Fruit fly (Drosophila melanogaster) whole organism, embryonic: ENCODE results near the gene Gem3.
A peak's percentile ranks its signal among the peaks of the same experiment; 100 is the strongest.

Source experiments
- Atf-2 ChIP-seq: fragments of 200-800 bp; sonication (Bioruptor generic); optimal IDR thresholded peaks from 2 replicates; lab custom pipeline; 2016; ENCODE audit warnings: missing biosample characterization, missing genetic modification characterization
- Blimp-1 ChIP-seq: fragments of 200-800 bp; sonication (Bioruptor generic); optimal IDR thresholded peaks from 3 replicates; lab custom pipeline; 2018; ENCODE audit warnings: missing biosample characterization, missing genetic modification characterization, mild to moderate bottlenecking, moderate library complexity, missing genetic modification reagents
- CG11504 ChIP-seq: fragments of 200-800 bp; sonication (Bioruptor generic); optimal IDR thresholded peaks from 3 replicates; lab custom pipeline; 2019; ENCODE audit warnings: missing biosample characterization, mild to moderate bottlenecking, missing genetic modification characterization, moderate library complexity
- CG11723 ChIP-seq: fragments of 200-800 bp; sonication (Bioruptor generic); optimal IDR thresholded peaks from 2 replicates; lab custom pipeline; 2017; ENCODE audit warnings: missing biosample characterization, mild to moderate bottlenecking, missing genetic modification characterization
- CG1603 ChIP-seq: fragments of 200-800 bp; sonication (Bioruptor generic); optimal IDR thresholded peaks from 2 replicates; lab custom pipeline; 2019; ENCODE audit warnings: missing biosample characterization, mild to moderate bottlenecking, missing genetic modification characterization, moderate library complexity
- CG1647 ChIP-seq: fragments of 200-800 bp; sonication (Bioruptor generic); optimal IDR thresholded peaks from 3 replicates; lab custom pipeline; 2016; ENCODE audit warnings: missing biosample characterization, missing genetic modification characterization
- CG16815 ChIP-seq: fragments of 200-800 bp; sonication (Bioruptor generic); optimal IDR thresholded peaks from 3 replicates; lab custom pipeline; 2017; ENCODE audit warnings: missing biosample characterization, mild to moderate bottlenecking, missing genetic modification characterization
- CG17328 ChIP-seq: fragments of 200-800 bp; sonication (Bioruptor generic); IDR thresholded peaks from 2 replicates; pipeline ENCODE4 v1.3.6; 2022; ENCODE audit warnings: missing biosample characterization, missing genetic modification characterization
- CG18262 ChIP-seq: fragments of 200-800 bp; optimal IDR thresholded peaks from 3 replicates; lab custom pipeline; 2019; ENCODE audit warnings: missing biosample characterization, mild to moderate bottlenecking, missing genetic modification characterization, moderate library complexity
- CG2712 ChIP-seq: fragments of 200-800 bp; optimal IDR thresholded peaks from 3 replicates; lab custom pipeline; 2019; ENCODE audit warnings: missing biosample characterization, mild to moderate bottlenecking, missing genetic modification characterization, moderate library complexity
- CG31224 ChIP-seq: fragments of 200-800 bp; sonication (Bioruptor generic); IDR thresholded peaks from 2 replicates; pipeline ENCODE4 v1.3.6; 2022; ENCODE audit warnings: missing biosample characterization, missing genetic modification characterization
- CG3407 ChIP-seq: fragments of 200-800 bp; sonication (Bioruptor generic); optimal IDR thresholded peaks from 2 replicates; lab custom pipeline; 2018; ENCODE audit warnings: missing biosample characterization, mild to moderate bottlenecking, missing genetic modification characterization
- CG34224 ChIP-seq: fragments of 200-800 bp; sonication (Bioruptor generic); IDR thresholded peaks from 3 replicates; pipeline ENCODE4 v1.3.6; 2022; ENCODE audit warnings: missing biosample characterization, missing genetic modification characterization; ENCODE audit not compliant: partially characterized antibody
- CG4424 ChIP-seq: fragments of 200-800 bp; sonication (Bioruptor generic); optimal IDR thresholded peaks from 3 replicates; lab custom pipeline; 2016; ENCODE audit warnings: missing biosample characterization, missing genetic modification characterization
- CG4617 ChIP-seq: fragments of 200-800 bp; sonication (Bioruptor generic); optimal IDR thresholded peaks from 3 replicates; lab custom pipeline; 2016; ENCODE audit warnings: missing biosample characterization, missing genetic modification characterization, borderline replicate concordance
- CG6854 ChIP-seq: fragments of 200-800 bp; sonication (Bioruptor generic); optimal IDR thresholded peaks from 3 replicates; lab custom pipeline; 2017; ENCODE audit warnings: missing biosample characterization, mild to moderate bottlenecking, missing genetic modification characterization
- CG7372 ChIP-seq: fragments of 200-800 bp; sonication (Bioruptor generic); IDR thresholded peaks from 2 replicates; pipeline ENCODE4 v1.3.6; 2022; ENCODE audit warnings: missing biosample characterization, missing genetic modification characterization
- CG8478 ChIP-seq: fragments of >200 bp; optimal IDR thresholded peaks from 2 replicates; lab custom pipeline; 2018
- Drgx ChIP-seq: fragments of 200-800 bp; sonication (Bioruptor generic); IDR thresholded peaks from 2 replicates; pipeline ENCODE4 v1.3.6; 2022; ENCODE audit warnings: missing biosample characterization, missing genetic modification characterization
- Ets65A ChIP-seq: fragments of 200-800 bp; sonication (Bioruptor generic); peaks from one replicate; lab custom pipeline; 2016; ENCODE audit warnings: missing biosample characterization, missing genetic modification characterization
- Jarid2 ChIP-seq: fragments of 200-800 bp; sonication (Bioruptor generic); optimal IDR thresholded peaks from 3 replicates; lab custom pipeline; 2017; ENCODE audit warnings: mild to moderate bottlenecking, missing biosample characterization, missing genetic modification reagents, missing genetic modification characterization
- Mes4 ChIP-seq: fragments of 200-800 bp; sonication (Bioruptor generic); optimal IDR thresholded peaks from 2 replicates; lab custom pipeline; 2016; ENCODE audit warnings: missing biosample characterization, missing genetic modification characterization
- Rx ChIP-seq: fragments of 200-800 bp; sonication (Bioruptor generic); IDR thresholded peaks from 2 replicates; pipeline ENCODE4 v1.3.6; 2022; ENCODE audit warnings: missing biosample characterization, missing genetic modification characterization
- Xrp1 ChIP-seq: fragments of 200-800 bp; sonication (Bioruptor generic); IDR thresholded peaks from 2 replicates; pipeline ENCODE4 v1.3.6; 2022; ENCODE audit warnings: missing biosample characterization, missing genetic modification characterization
- aop ChIP-seq: fragments of 200-800 bp; sonication (Bioruptor generic); IDR thresholded peaks from 2 replicates; pipeline ENCODE4 v1.3.6; 2022; ENCODE audit warnings: missing biosample characterization, missing genetic modification characterization
- ara ChIP-seq: fragments of 200-800 bp; sonication (Bioruptor generic); IDR thresholded peaks from 2 replicates; pipeline ENCODE4 v1.3.6; 2022; ENCODE audit warnings: missing biosample characterization, missing genetic modification characterization
- az2 ChIP-seq: fragments of 200-800 bp; sonication (Bioruptor generic); optimal IDR thresholded peaks from 3 replicates; lab custom pipeline; 2016; ENCODE audit warnings: missing biosample characterization, missing genetic modification characterization
- bsh ChIP-seq, 2 experiments: fragments of 200-800 bp; sonication (Bioruptor generic); optimal IDR thresholded peaks; 2 replicates each; lab custom pipeline; 2017 to 2018; ENCODE audit warnings: mild to moderate bottlenecking in 2 of 2, missing biosample characterization in 2 of 2, missing genetic modification characterization in 2 of 2, moderate library complexity in 1 of 2
- ci ChIP-seq: fragments of 200-800 bp; sonication (Bioruptor generic); IDR thresholded peaks from 3 replicates; pipeline ENCODE4 v1.3.6; 2022; ENCODE audit warnings: missing biosample characterization, missing genetic modification characterization
- danr ChIP-seq: fragments of 200-800 bp; sonication (Bioruptor generic); IDR thresholded peaks from 2 replicates; pipeline ENCODE4 v1.3.6; 2022; ENCODE audit warnings: missing biosample characterization, missing genetic modification characterization
- dmrt11E ChIP-seq: fragments of 200-800 bp; sonication (Bioruptor generic); optimal IDR thresholded peaks from 3 replicates; lab custom pipeline; 2018; ENCODE audit warnings: missing biosample characterization, mild to moderate bottlenecking, missing genetic modification characterization, moderate library complexity
- dpn ChIP-seq, 2 experiments: fragments of 200-800 bp; sonication (Bioruptor generic); optimal IDR thresholded peaks; 3 replicates each; lab custom pipeline; 2016; ENCODE audit warnings: missing biosample characterization in 2 of 2, missing genetic modification characterization in 2 of 2
- dysf ChIP-seq: fragments of 200-800 bp; sonication (Bioruptor generic); IDR thresholded peaks from 3 replicates; pipeline ENCODE4 v1.3.6; 2022; ENCODE audit warnings: missing biosample characterization, missing genetic modification characterization
- fd3F ChIP-seq: fragments of 200-800 bp; sonication (Bioruptor generic); optimal IDR thresholded peaks from 2 replicates; lab custom pipeline; 2018; ENCODE audit warnings: missing biosample characterization, mild to moderate bottlenecking, missing genetic modification characterization, moderate library complexity
- gem ChIP-seq: fragments of 200-800 bp; sonication (Bioruptor generic); optimal IDR thresholded peaks from 2 replicates; lab custom pipeline; 2019; ENCODE audit warnings: missing biosample characterization, mild to moderate bottlenecking, missing genetic modification characterization, moderate library complexity
- grau ChIP-seq: fragments of 200-800 bp; optimal IDR thresholded peaks from 3 replicates; lab custom pipeline; 2019; ENCODE audit warnings: missing biosample characterization, mild to moderate bottlenecking, missing genetic modification characterization, moderate library complexity
- lov ChIP-seq, 2 experiments: fragments of 200-800 bp in 1 of 2; fragments of >200 bp in 1 of 2; sonication (Bioruptor generic) in 1 of 2; IDR thresholded peaks in 1 of 2; optimal IDR thresholded peaks in 1 of 2; 2 replicates in 1 of 2; 3 replicates in 1 of 2; pipeline versions ENCODE4 v1.3.6 to Lab custom; 2017 to 2022; ENCODE audit warnings: missing biosample characterization in 1 of 2, missing genetic modification characterization in 1 of 2
- phol ChIP-seq: fragments of 200-800 bp; sonication (Bioruptor generic); optimal IDR thresholded peaks from 3 replicates; lab custom pipeline; 2018; ENCODE audit warnings: missing biosample characterization, mild to moderate bottlenecking, missing genetic modification characterization, moderate library complexity
- row ChIP-seq: fragments of 200-800 bp; sonication (Bioruptor generic); IDR thresholded peaks from 3 replicates; pipeline ENCODE4 v1.3.6; 2022; ENCODE audit warnings: missing biosample characterization, missing genetic modification characterization
- sens ChIP-seq: fragments of 200-800 bp; sonication (Bioruptor generic); peaks from one replicate; lab custom pipeline; 2016; ENCODE audit warnings: missing biosample characterization, missing genetic modification characterization
- tap ChIP-seq: fragments of 200-800 bp; optimal IDR thresholded peaks from 3 replicates; lab custom pipeline; 2019; ENCODE audit warnings: missing biosample characterization, mild to moderate bottlenecking, missing genetic modification characterization, moderate library complexity
- vvl ChIP-seq: fragments of 200-800 bp; sonication (Bioruptor generic); IDR thresholded peaks from 2 replicates; pipeline ENCODE4 v1.3.6; 2022; ENCODE audit warnings: missing biosample characterization, missing genetic modification characterization
- zfh1 ChIP-seq: fragments of 200-800 bp; sonication (Bioruptor generic); IDR thresholded peaks from 3 replicates; pipeline ENCODE4 v1.3.6; 2022; ENCODE audit warnings: missing biosample characterization, missing genetic modification characterization

Gene Gem3

dm6 chr3L:10440488-10440887, 22.4 kb downstream of the Gem3 start:
- TF ChIP-seq dpn (GFP tag; optimal IDR thresholded peaks at IDR 0.05; lab: Kevin White, UChicago) (no peak), CG7372 (GFP tag; lab: Robert Waterston, UW) (no peak), CG11504 (peak; percentile 57), Drgx (peak; percentile 44; the same call in 1 of the 2 replicates)

- TF ChIP-seq CG11723 (GFP tag; lab: Kevin White, UChicago), result no peak
- peak; percentile 11; the same call in 1 of the 2 replicates for TF ChIP-seq Drgx
- peak; percentile 28 for TF ChIP-seq grau
- peak; percentile 60 for TF ChIP-seq CG11504
These were observed 23.0 kb downstream of the Gem3 start for dm6 chr3L:10439873-10440272.

- TF ChIP-seq tap (no peak), gem (tag; lab: Kevin White, UChicago) (peak; percentile 14), Blimp-1 (peak; percentile 13), CG8478 (lab: Kevin White, UChicago) (no peak), az2 (no peak), CG34224 (no peak), bsh (GFP tag; optimal IDR thresholded peaks at IDR 0.05; lab: Kevin White, UChicago) (peak in 1 of 2 experiments; percentile 3), CG2712 (tag; lab: Kevin White, UChicago) (peak; percentile 12), ara (GFP tag; lab: Robert Waterston, UW) (peak; percentile 50; the same call in 1 of the 2 replicates), vvl (no peak), danr (GFP tag; lab: Robert Waterston, UW) (no peak), Xrp1 (GFP tag; lab: Robert Waterston, UW) (peak; percentile 44; the same call in 1 of the 2 replicates), Atf-2 (no peak), Drgx (peak; percentile 35; the same call in 1 of the 2 replicates), Rx (no peak), dysf (GFP tag; lab: Robert Waterston, UW) (no peak; the same call in 2 of the 3 replicates), fd3F (no peak), phol (tag; lab: Kevin White, UChicago) (peak; percentile 28), dmrt11E (tag; lab: Kevin White, UChicago) (peak; percentile 21), Mes4 (no peak), CG4424 (GFP tag; lab: Kevin White, UChicago) (peak; percentile 6), CG1603 (peak; percentile 34), Jarid2 (GFP tag; lab: Kevin White, UChicago) (no peak), CG17328 (GFP tag; lab: Robert Waterston, UW) (peak; percentile 42; the same call in 1 of the 2 replicates), CG4617 (GFP tag; lab: Kevin White, UChicago) (no peak), Ets65A (GFP tag; lab: Kevin White, UChicago) (peak; percentile 40), CG18262 (tag; lab: Kevin White, UChicago) (peak; percentile 7), CG1647 (GFP tag; lab: Kevin White, UChicago) (no peak), CG31224 (GFP tag; lab: Robert Waterston, UW) (no peak), zfh1 (GFP tag; lab: Robert Waterston, UW) (0 out of 3 replicates have a peak, but pooled peaks have one; percentile 8), sens (peak; percentile 43), CG11504 (peak; percentile 14), aop (GFP tag; lab: Robert Waterston, UW) (no peak), CG6854 (GFP tag; lab: Kevin White, UChicago) (no peak), row (GFP tag; lab: Robert Waterston, UW) (no peak), lov (optimal IDR thresholded peaks at IDR 0.05; lab: Kevin White, UChicago) (no peak), lov (GFP tag; IDR thresholded peaks at IDR 0.05; lab: Robert Waterston, UW) (no peak), ci (GFP tag; lab: Robert Waterston, UW) (no peak), CG16815 (GFP tag; lab: Kevin White, UChicago) (no peak), CG3407 (GFP tag; lab: Kevin White, UChicago) (no peak)
These were observed 28.9 kb downstream of the Gem3 start, which contains the start of gene Ir67c for dm6 chr3L:10434005-10434404. Gene Ir67c, minus strand, starts transcription at chr3L:10434105.
